Fruit fly (Drosophila melanogaster) whole organism, embryonic: Measurements from ENCODE around the gene tra.

Source experiments
- Atf6 ChIP-seq: fragments of 200-800 bp; sonication (Bioruptor generic); IDR thresholded peaks from 2 replicates; pipeline ENCODE4 v1.3.6; 2022; ENCODE audit warnings: missing biosample characterization, missing genetic modification characterization
- BtbVII ChIP-seq: fragments of 200-800 bp; sonication (Bioruptor generic); optimal IDR thresholded peaks from 3 replicates; lab custom pipeline; 2017; ENCODE audit warnings: missing biosample characterization, mild to moderate bottlenecking, missing genetic modification characterization
- CG10209 ChIP-seq: fragments of 200-800 bp; sonication (Bioruptor generic); optimal IDR thresholded peaks from 3 replicates; lab custom pipeline; 2017; ENCODE audit warnings: missing biosample characterization, mild to moderate bottlenecking, missing genetic modification characterization, missing genetic modification reagents
- CG10543 ChIP-seq: fragments of 200-800 bp; sonication (Bioruptor generic); optimal IDR thresholded peaks from 3 replicates; lab custom pipeline; 2017; ENCODE audit warnings: missing biosample characterization, mild to moderate bottlenecking, missing genetic modification characterization, moderate library complexity
- CG11696 ChIP-seq: fragments of 200-800 bp; sonication (Bioruptor generic); IDR thresholded peaks from 2 replicates; pipeline ENCODE4 v1.3.6; 2022; ENCODE audit warnings: missing biosample characterization, missing genetic modification characterization
- CG14441 ChIP-seq: fragments of 200-800 bp; sonication (Bioruptor generic); IDR thresholded peaks from 2 replicates; pipeline ENCODE4 v1.3.6; 2022; ENCODE audit warnings: missing biosample characterization, missing genetic modification characterization
- CG15601 ChIP-seq: fragments of 200-800 bp; sonication (Bioruptor generic); optimal IDR thresholded peaks from 3 replicates; lab custom pipeline; 2019; ENCODE audit warnings: missing biosample characterization, mild to moderate bottlenecking, missing genetic modification characterization, moderate library complexity
- CG17385 ChIP-seq: fragments of 200-800 bp; sonication (Bioruptor generic); optimal IDR thresholded peaks from 3 replicates; lab custom pipeline; 2018; ENCODE audit warnings: missing biosample characterization, mild to moderate bottlenecking, missing genetic modification characterization
- CG31388 ChIP-seq: fragments of 200-800 bp; sonication (Bioruptor generic); optimal IDR thresholded peaks from 2 replicates; lab custom pipeline; 2016; ENCODE audit warnings: missing biosample characterization, missing genetic modification characterization
- CG4360 ChIP-seq: fragments of 200-800 bp; sonication (Bioruptor generic); IDR thresholded peaks from 2 replicates; pipeline ENCODE4 v1.3.6; 2022; ENCODE audit warnings: missing biosample characterization, missing genetic modification characterization
- CG6175 ChIP-seq: fragments of 200-800 bp; sonication (Bioruptor generic); IDR thresholded peaks from 3 replicates; pipeline ENCODE4 v1.3.6; 2022; ENCODE audit warnings: missing biosample characterization, missing genetic modification characterization
- CG6689 ChIP-seq: fragments of 200-800 bp; sonication (Bioruptor generic); IDR thresholded peaks from 2 replicates; pipeline ENCODE4 v1.3.6; 2022; ENCODE audit warnings: missing biosample characterization, missing genetic modification characterization
- CG7839 ChIP-seq: fragments of 200-800 bp; sonication (Bioruptor generic); optimal IDR thresholded peaks from 3 replicates; lab custom pipeline; 2018; ENCODE audit warnings: missing biosample characterization, mild to moderate bottlenecking, missing genetic modification characterization, moderate library complexity
- CG8089 ChIP-seq: fragments of 200-800 bp; sonication (Bioruptor generic); optimal IDR thresholded peaks from 3 replicates; lab custom pipeline; 2016; ENCODE audit warnings: missing biosample characterization, missing genetic modification characterization
- CG9437 ChIP-seq: fragments of 200-800 bp; sonication (Bioruptor generic); optimal IDR thresholded peaks from 2 replicates; lab custom pipeline; 2018; ENCODE audit warnings: missing biosample characterization, mild to moderate bottlenecking, missing genetic modification characterization
- CoRest ChIP-seq: fragments of 200-800 bp; sonication (Bioruptor generic); optimal IDR thresholded peaks from 3 replicates; lab custom pipeline; 2018; ENCODE audit warnings: missing biosample characterization, mild to moderate bottlenecking, missing genetic modification characterization, moderate library complexity
- CrebB ChIP-seq: fragments of 200-800 bp; sonication (Bioruptor generic); optimal IDR thresholded peaks from 3 replicates; lab custom pipeline; 2018; ENCODE audit warnings: missing biosample characterization, mild to moderate bottlenecking, missing genetic modification characterization
- Deaf1 ChIP-seq: fragments of 200-800 bp; optimal IDR thresholded peaks from 3 replicates; lab custom pipeline; 2019; ENCODE audit warnings: missing biosample characterization, mild to moderate bottlenecking, missing genetic modification characterization, moderate library complexity
- HLH3B ChIP-seq: fragments of 200-800 bp; sonication (Bioruptor generic); IDR thresholded peaks from 2 replicates; pipeline ENCODE4 v1.3.6; 2022; ENCODE audit warnings: missing biosample characterization, missing genetic modification characterization
- HLHmδ ChIP-seq: fragments of 200-800 bp; sonication (Bioruptor generic); optimal IDR thresholded peaks from 2 replicates; lab custom pipeline; 2018; ENCODE audit warnings: missing biosample characterization, mild to moderate bottlenecking, missing genetic modification characterization, moderate library complexity
- Hand ChIP-seq: fragments of 200-800 bp; sonication (Bioruptor generic); optimal IDR thresholded peaks from 2 replicates; lab custom pipeline; 2017; ENCODE audit warnings: mild to moderate bottlenecking, missing biosample characterization, missing genetic modification reagents, missing genetic modification characterization
- Max ChIP-seq: fragments of 200-800 bp; sonication (Bioruptor generic); optimal IDR thresholded peaks from 2 replicates; lab custom pipeline; 2016; ENCODE audit warnings: missing biosample characterization, mild to moderate bottlenecking, missing genetic modification characterization
- Myb ChIP-seq: fragments of 200-800 bp; sonication (Bioruptor generic); optimal IDR thresholded peaks from 2 replicates; lab custom pipeline; 2016; ENCODE audit warnings: missing biosample characterization, missing genetic modification characterization
- NC2α ChIP-seq: fragments of 200-800 bp; sonication (Bioruptor generic); optimal IDR thresholded peaks from 2 replicates; lab custom pipeline; 2016; ENCODE audit warnings: missing biosample characterization, missing genetic modification characterization
- NfI ChIP-seq: fragments of 200-800 bp; sonication (Bioruptor generic); optimal IDR thresholded peaks from 3 replicates; lab custom pipeline; 2018; ENCODE audit warnings: missing biosample characterization, mild to moderate bottlenecking, missing genetic modification characterization, moderate library complexity
- Ravus ChIP-seq: fragments of 200-800 bp; sonication (Bioruptor generic); IDR thresholded peaks from 2 replicates; pipeline ENCODE4 v1.3.6; 2022; ENCODE audit warnings: missing biosample characterization, missing genetic modification characterization
- Xbp1 ChIP-seq: fragments of 200-800 bp; sonication (Bioruptor generic); optimal IDR thresholded peaks from 3 replicates; lab custom pipeline; 2016; ENCODE audit warnings: missing biosample characterization, mild to moderate bottlenecking, missing genetic modification characterization
- ap ChIP-seq: fragments of 200-800 bp; sonication (Bioruptor generic); IDR thresholded peaks from 2 replicates; pipeline ENCODE4 v1.3.6; 2022; ENCODE audit warnings: missing biosample characterization, missing genetic modification characterization
- cg ChIP-seq: fragments of 200-800 bp; sonication (Bioruptor generic); optimal IDR thresholded peaks from 3 replicates; lab custom pipeline; 2019; ENCODE audit warnings: missing biosample characterization, mild to moderate bottlenecking, missing genetic modification characterization, moderate library complexity
- chif ChIP-seq, 2 experiments: fragments of 200-800 bp; sonication (Bioruptor generic); optimal IDR thresholded peaks; 3 replicates each; lab custom pipeline; 2016; ENCODE audit warnings: missing biosample characterization in 2 of 2, missing genetic modification characterization in 2 of 2
- danr ChIP-seq: fragments of 200-800 bp; sonication (Bioruptor generic); IDR thresholded peaks from 2 replicates; pipeline ENCODE4 v1.3.6; 2022; ENCODE audit warnings: missing biosample characterization, missing genetic modification characterization
- disco-r ChIP-seq: fragments of 200-800 bp; sonication (Bioruptor generic); optimal IDR thresholded peaks from 2 replicates; lab custom pipeline; 2016; ENCODE audit warnings: missing biosample characterization, missing genetic modification characterization
- ems ChIP-seq: fragments of 200-800 bp; sonication (Bioruptor generic); optimal IDR thresholded peaks from 3 replicates; lab custom pipeline; 2016; ENCODE audit warnings: missing biosample characterization, missing genetic modification characterization
- en ChIP-seq: fragments of 200-800 bp; sonication (Bioruptor generic); optimal IDR thresholded peaks from 2 replicates; lab custom pipeline; 2016; ENCODE audit warnings: missing biosample characterization, missing genetic modification characterization
- gce ChIP-seq: fragments of 200-800 bp; sonication (Bioruptor generic); IDR thresholded peaks from 3 replicates; pipeline ENCODE4 v1.3.6; 2022; ENCODE audit warnings: missing biosample characterization, missing genetic modification characterization
- ham ChIP-seq: fragments of 200-800 bp; sonication (Bioruptor generic); IDR thresholded peaks from 2 replicates; pipeline ENCODE4 v1.3.6; 2022; ENCODE audit warnings: missing biosample characterization, missing genetic modification characterization
- inv ChIP-seq: fragments of 200-800 bp; sonication (Bioruptor generic); IDR thresholded peaks from 2 replicates; pipeline ENCODE4 v1.3.6; 2022; ENCODE audit warnings: missing biosample characterization, missing genetic modification characterization; ENCODE audit not compliant: partially characterized antibody
- klu ChIP-seq: fragments of 200-800 bp; sonication (Bioruptor generic); IDR thresholded peaks from 2 replicates; pipeline ENCODE4 v1.3.6; 2022; ENCODE audit warnings: missing biosample characterization, missing genetic modification characterization
- mirr ChIP-seq: fragments of 200-800 bp; sonication (Bioruptor generic); optimal IDR thresholded peaks from 3 replicates; lab custom pipeline; 2018; ENCODE audit warnings: missing biosample characterization, mild to moderate bottlenecking, missing genetic modification characterization
- nmo ChIP-seq: fragments of 200-800 bp; sonication (Bioruptor generic); optimal IDR thresholded peaks from 2 replicates; lab custom pipeline; 2018; ENCODE audit warnings: missing biosample characterization, mild to moderate bottlenecking, missing genetic modification characterization, moderate library complexity
- onecut ChIP-seq: fragments of 200-800 bp; sonication (Bioruptor generic); IDR thresholded peaks from 2 replicates; pipeline ENCODE4 v1.3.6; 2022; ENCODE audit warnings: missing biosample characterization, missing genetic modification characterization
- otp ChIP-seq: fragments of 200-800 bp; sonication (Bioruptor generic); IDR thresholded peaks from 3 replicates; pipeline ENCODE4, ENCODE4 v1.3.6; 2022; ENCODE audit warnings: missing biosample characterization, missing genetic modification characterization
- pb ChIP-seq: fragments of 200-800 bp; sonication (Bioruptor generic); optimal IDR thresholded peaks from 3 replicates; lab custom pipeline; 2016; ENCODE audit warnings: missing biosample characterization, missing genetic modification characterization
- pho ChIP-seq: fragments of 200-800 bp; sonication (Bioruptor generic); optimal IDR thresholded peaks from 2 replicates; lab custom pipeline; 2016; ENCODE audit warnings: missing biosample characterization, missing genetic modification characterization
- pum ChIP-seq: fragments of 200-800 bp; sonication (Bioruptor generic); optimal IDR thresholded peaks from 2 replicates; lab custom pipeline; 2016; ENCODE audit warnings: missing biosample characterization, missing genetic modification characterization
- scrt ChIP-seq: fragments of 200-800 bp; sonication (Bioruptor generic); optimal IDR thresholded peaks from 2 replicates; lab custom pipeline; 2018; ENCODE audit warnings: missing biosample characterization, mild to moderate bottlenecking, missing genetic modification characterization, moderate library complexity
- tin ChIP-seq: fragments of 200-800 bp; sonication (Bioruptor generic); optimal IDR thresholded peaks from 3 replicates; lab custom pipeline; 2016; ENCODE audit warnings: missing biosample characterization, missing genetic modification characterization
- toy ChIP-seq: fragments of 200-800 bp; sonication (Bioruptor generic); IDR thresholded peaks from 2 replicates; pipeline ENCODE4 v1.3.6; 2022; ENCODE audit warnings: missing biosample characterization, missing genetic modification characterization
- tup ChIP-seq: fragments of 200-800 bp; sonication (Bioruptor generic); optimal IDR thresholded peaks from 2 replicates; lab custom pipeline; 2016; ENCODE audit warnings: missing biosample characterization, mild to moderate bottlenecking, missing genetic modification characterization, moderate library complexity
- wdn ChIP-seq: fragments of 200-800 bp; sonication (Bioruptor generic); IDR thresholded peaks from 2 replicates; pipeline ENCODE4 v1.3.6; 2022; ENCODE audit warnings: missing biosample characterization, missing genetic modification characterization

tra gene

DNA sequence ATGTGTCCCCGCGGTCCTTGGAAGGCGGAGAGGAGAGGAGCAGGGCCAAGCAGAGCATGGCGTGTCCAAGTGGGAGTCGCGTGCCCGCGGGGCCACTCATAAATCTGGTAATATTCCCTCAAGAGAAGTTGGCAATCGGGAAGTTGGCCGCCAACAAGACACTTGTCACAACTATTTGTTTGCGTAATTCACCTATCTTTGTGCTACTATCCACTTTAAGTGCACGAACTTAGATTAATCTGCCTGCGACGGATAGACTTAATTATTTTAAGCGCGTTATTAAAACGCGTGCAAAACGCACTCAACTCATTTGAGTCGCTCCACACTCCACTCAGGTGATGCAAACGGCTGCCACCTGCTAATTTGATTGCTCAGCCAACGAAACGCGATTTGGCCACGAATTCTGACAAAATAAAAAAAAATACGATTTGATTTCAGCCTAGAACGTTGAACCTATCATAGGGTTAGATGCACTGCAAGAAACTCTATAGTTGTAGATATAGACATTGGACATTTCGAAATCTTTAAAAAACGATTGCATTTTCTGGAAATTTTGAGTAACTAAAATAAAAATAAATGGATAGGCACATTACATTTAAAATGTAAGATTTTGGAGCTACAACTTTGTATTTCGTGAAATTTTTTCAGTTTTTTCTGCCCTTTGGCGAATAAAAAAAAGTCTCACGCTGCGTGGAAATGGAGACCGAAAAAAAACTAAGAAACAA lies 19.7 kb downstream of the tra start (continued):
- 0 out of 2 replicates have a peak, but pooled peaks have one; percentile 19 for TF ChIP-seq klu (GFP tag; lab: Robert Waterston, UW)
- TF ChIP-seq ham (GFP tag; lab: Robert Waterston, UW) = no peak
- TF ChIP-seq HLH3B = 0 out of 2 replicates have a peak, but pooled peaks have one; percentile 13
- TF ChIP-seq CG11696 = peak; percentile 22; the same call in 1 of the 2 replicates
- no peak for TF ChIP-seq CG8089 (GFP tag; lab: Kevin White, UChicago)
- TF ChIP-seq CG6175 = no peak
- no peak for TF ChIP-seq CrebB
- no peak for TF ChIP-seq mirr (GFP tag; lab: Kevin White, UChicago)
- TF ChIP-seq onecut (GFP tag; lab: Robert Waterston, UW) = no peak
- TF ChIP-seq CG4360 (GFP tag; lab: Robert Waterston, UW) = no peak
- TF ChIP-seq nmo (GFP tag; lab: Kevin White, UChicago) = peak; percentile 39
- TF ChIP-seq Hand = no peak
- TF ChIP-seq ap (GFP tag; lab: Robert Waterston, UW) = peak; percentile 31; the same call in 1 of the 2 replicates
- TF ChIP-seq CG14441 (GFP tag; lab: Robert Waterston, UW) = peak; percentile 62
- peak; percentile 64; the same call in 1 of the 2 replicates for TF ChIP-seq CG6689 (GFP tag; lab: Robert Waterston, UW)
- TF ChIP-seq CoRest (tag; lab: Kevin White, UChicago) = peak; percentile 61
- TF ChIP-seq gce (GFP tag; lab: Robert Waterston, UW) = no peak
- TF ChIP-seq CG9437 = peak; percentile 23
- peak; percentile 67 for TF ChIP-seq CG7839
- peak in 1 of 2 experiments; percentile 16 for TF ChIP-seq chif (GFP tag; optimal IDR thresholded peaks at IDR 0.05; lab: Kevin White, UChicago)
- no peak for TF ChIP-seq CG15601 (tag; lab: Kevin White, UChicago)
- TF ChIP-seq pho (GFP tag; lab: Kevin White, UChicago) = peak; percentile 44
- TF ChIP-seq otp (GFP tag; lab: Robert Waterston, UW) = 0 out of 3 replicates have a peak, but pooled peaks have one; percentile 14
- no peak; the same call in 1 of the 2 replicates for TF ChIP-seq Ravus (GFP tag; lab: Robert Waterston, UW)
- no peak for TF ChIP-seq pb (GFP tag; lab: Kevin White, UChicago)
- no peak for TF ChIP-seq NC2α (GFP tag; lab: Kevin White, UChicago)
- peak; percentile 45; the same call in 1 of the 2 replicates for TF ChIP-seq wdn (GFP tag; lab: Robert Waterston, UW)
- TF ChIP-seq CG10543 (GFP tag; lab: Kevin White, UChicago) = no peak
- peak; percentile 56 for TF ChIP-seq Xbp1 (GFP tag; lab: Kevin White, UChicago)
- TF ChIP-seq inv (GFP tag; lab: Robert Waterston, UW) = no peak
- TF ChIP-seq danr (GFP tag; lab: Robert Waterston, UW) = no peak
- TF ChIP-seq Atf6 (GFP tag; lab: Robert Waterston, UW) = peak; percentile 71
- peak; percentile 46 for TF ChIP-seq ems
- TF ChIP-seq HLHmδ (GFP tag; lab: Kevin White, UChicago) = no peak
- peak; percentile 15 for TF ChIP-seq tin (GFP tag; lab: Kevin White, UChicago)
- TF ChIP-seq cg (GFP tag; lab: Kevin White, UChicago) = no peak
- no peak for TF ChIP-seq tup (GFP tag; lab: Kevin White, UChicago)
- TF ChIP-seq BtbVII (GFP tag; lab: Kevin White, UChicago) = peak; percentile 39
- peak; percentile 36 for TF ChIP-seq scrt (GFP tag; lab: Kevin White, UChicago)
- TF ChIP-seq CG17385 (GFP tag; lab: Kevin White, UChicago) = peak; percentile 30
- peak; percentile 36 for TF ChIP-seq pum
- no peak for TF ChIP-seq disco-r (GFP tag; lab: Kevin White, UChicago)
- TF ChIP-seq CG31388 (GFP tag; lab: Kevin White, UChicago) = no peak
- peak; percentile 34 for TF ChIP-seq Deaf1 (tag; lab: Kevin White, UChicago)
- no peak for TF ChIP-seq toy (GFP tag; lab: Robert Waterston, UW)
- TF ChIP-seq Max (GFP tag; lab: Kevin White, UChicago) = peak; percentile 28
- peak; percentile 24 for TF ChIP-seq Myb
- TF ChIP-seq CG10209 (GFP tag; lab: Kevin White, UChicago) = peak; percentile 60
- peak; percentile 42 for TF ChIP-seq NfI
- peak; percentile 5 for TF ChIP-seq en (GFP tag; lab: Kevin White, UChicago)
